Worm (Caenorhabditis elegans) whole organism, young adult: ENCODE measurements around the gene C55C3.7.

Experiments used
- B0261.1 ChIP-seq: sonication (generic microtip); optimal IDR thresholded peaks from 2 replicates; lab custom pipeline; 2016; ENCODE audit warnings: mild to moderate bottlenecking, missing genetic modification characterization, moderate library complexity, missing compliant biosample characterization
- F33H1.4 ChIP-seq: fragments of 200-800 bp; sonication (Bioruptor generic); IDR thresholded peaks from 2 replicates; pipeline ENCODE4 v1.3.6; 2022; ENCODE audit warnings: missing genetic modification reagents, missing genetic modification characterization, missing compliant biosample characterization
- F37B4.10 ChIP-seq: fragments of 200-800 bp; sonication (Bioruptor generic); IDR thresholded peaks from 2 replicates; pipeline ENCODE4 v1.3.6; 2022; ENCODE audit warnings: missing genetic modification characterization, missing compliant biosample characterization
- F55B11.4 ChIP-seq: sonication (generic microtip); optimal IDR thresholded peaks from 2 replicates; lab custom pipeline; 2016; ENCODE audit warnings: missing compliant biosample characterization, missing genetic modification characterization, borderline replicate concordance; ENCODE audit not compliant: insufficient read depth
- K11D2.4 ChIP-seq: fragments of 200-800 bp; sonication (Bioruptor generic); IDR thresholded peaks from 2 replicates; pipeline ENCODE4 v1.3.6; 2022; ENCODE audit warnings: missing genetic modification reagents, missing genetic modification characterization, missing compliant biosample characterization
- attf-5 ChIP-seq: fragments of 200-800 bp; sonication (Bioruptor generic); optimal IDR thresholded peaks from 2 replicates; lab custom pipeline; 2018; ENCODE audit warnings: mild to moderate bottlenecking, missing genetic modification characterization, missing compliant biosample characterization
- bed-2 ChIP-seq: fragments of 200-800 bp; sonication (Bioruptor generic); IDR thresholded peaks from 2 replicates; pipeline ENCODE4 v1.3.6; 2022; ENCODE audit warnings: missing genetic modification reagents, missing genetic modification characterization, missing compliant biosample characterization
- ccch-3 ChIP-seq: fragments of 200-800 bp; sonication (Bioruptor generic); optimal IDR thresholded peaks from 2 replicates; lab custom pipeline; 2018; ENCODE audit warnings: mild to moderate bottlenecking, missing genetic modification characterization, missing compliant biosample characterization
- ceh-27 ChIP-seq: fragments of 200-800 bp; sonication (Bioruptor generic); optimal IDR thresholded peaks from 2 replicates; lab custom pipeline; 2018; ENCODE audit warnings: mild to moderate bottlenecking, missing genetic modification characterization, moderate library complexity, missing compliant biosample characterization
- efl-1 ChIP-seq: fragments of 150-350 bp; optimal IDR thresholded peaks from 2 replicates; lab custom pipeline; 2014; ENCODE audit warnings: missing biosample characterization, missing genetic modification reagents, missing genetic modification characterization
- ekl-4 ChIP-seq: fragments of 200-800 bp; sonication (Bioruptor generic); IDR thresholded peaks from 2 replicates; pipeline ENCODE4 v1.3.6; 2022; ENCODE audit warnings: missing genetic modification reagents, missing genetic modification characterization, missing compliant biosample characterization
- let-526 ChIP-seq: fragments of 200-800 bp; sonication (Bioruptor generic); IDR thresholded peaks from 2 replicates; pipeline ENCODE4 v1.3.6; 2022; ENCODE audit warnings: missing genetic modification reagents, missing genetic modification characterization, missing compliant biosample characterization
- nhr-120 ChIP-seq: fragments of 200-800 bp; sonication (Bioruptor generic); IDR thresholded peaks from 2 replicates; pipeline ENCODE4 v1.3.6; 2022; ENCODE audit warnings: missing genetic modification characterization, missing compliant biosample characterization
- nhr-80 ChIP-seq: sonication (generic microtip); optimal IDR thresholded peaks from 2 replicates; lab custom pipeline; 2016; ENCODE audit warnings: missing genetic modification characterization, missing compliant biosample characterization
- pbrm-1 ChIP-seq: fragments of 200-800 bp; sonication (Bioruptor generic); IDR thresholded peaks from 2 replicates; pipeline ENCODE4 v1.3.6; 2022; ENCODE audit warnings: missing genetic modification reagents, missing genetic modification characterization, missing compliant biosample characterization
- sdz-38 ChIP-seq: sonication (generic microtip); optimal IDR thresholded peaks from 2 replicates; lab custom pipeline; 2016; ENCODE audit warnings: missing genotype, missing genetic modification characterization, missing compliant biosample characterization
- somi-1 ChIP-seq: fragments of 200-800 bp; sonication (Bioruptor generic); optimal IDR thresholded peaks from 2 replicates; lab custom pipeline; 2018; ENCODE audit warnings: mild to moderate bottlenecking, missing genetic modification characterization, missing compliant biosample characterization
- tbx-9 ChIP-seq: sonication (generic microtip); optimal IDR thresholded peaks from 2 replicates; lab custom pipeline; 2016; ENCODE audit warnings: borderline replicate concordance, missing genetic modification characterization, inconsistent platforms, missing compliant biosample characterization
- tlf-1 ChIP-seq: fragments of 200-800 bp; sonication (Bioruptor generic); optimal IDR thresholded peaks from 2 replicates; lab custom pipeline; 2018; ENCODE audit warnings: mild to moderate bottlenecking, missing genetic modification characterization, missing compliant biosample characterization
- xnd-1 ChIP-seq: sonication (generic microtip); optimal IDR thresholded peaks from 2 replicates; lab custom pipeline; 2016; ENCODE audit warnings: missing genotype, missing genetic modification reagents, missing genetic modification characterization, missing compliant biosample characterization
- zim-3 ChIP-seq: sonication (generic microtip); optimal IDR thresholded peaks from 2 replicates; lab custom pipeline; 2017; ENCODE audit warnings: mild to moderate bottlenecking, missing genetic modification characterization, moderate library complexity, missing compliant biosample characterization
- ztf-28 ChIP-seq: fragments of 200-800 bp; sonication (Bioruptor generic); IDR thresholded peaks from 2 replicates; pipeline ENCODE4 v1.3.6; 2022; ENCODE audit warnings: missing genetic modification reagents, missing genetic modification characterization, missing compliant biosample characterization
- ztf-6 ChIP-seq: fragments of 200-800 bp; sonication (Bioruptor generic); IDR thresholded peaks from 2 replicates; pipeline ENCODE4 v1.3.6; 2022; ENCODE audit warnings: missing genetic modification reagents, missing genetic modification characterization, missing compliant biosample characterization

The C55C3.7 gene

ce11 chrIV:5635551-5635950 lies 46.9 kb downstream of the C55C3.7 start, which contains the start of gene srd-13:
Gene srd-13 (minus strand): TSS chrIV:5635651.
- no peak for TF ChIP-seq xnd-1
- no peak for TF ChIP-seq nhr-120 (GFP tag; lab: Robert Waterston, UW)
- TF ChIP-seq tlf-1, result no peak
- TF ChIP-seq attf-5 (GFP tag; lab: Kevin White, UChicago), result no peak
- no peak for TF ChIP-seq somi-1 (GFP tag; lab: Kevin White, UChicago)
- no peak for TF ChIP-seq ekl-4
- TF ChIP-seq ccch-3 (GFP tag; lab: Kevin White, UChicago), result no peak

ce11 chrIV:5632536-5632935 lies 49.9 kb downstream of the C55C3.7 start:
- TF ChIP-seq tbx-9 (tag; lab: Kevin White, UChicago) (no peak), ekl-4 (no peak), B0261.1 (tag; lab: Kevin White, UChicago) (no peak), F37B4.10 (GFP tag; lab: Robert Waterston, UW) (no peak), sdz-38 (tag; lab: Kevin White, UChicago) (no peak), ceh-27 (GFP tag; lab: Kevin White, UChicago) (no peak), zim-3 (tag; lab: Kevin White, UChicago) (no peak), pbrm-1 (GFP tag; lab: Robert Waterston, UW) (no peak)
- TF ChIP-seq, all 124 proteins: peak for 0

ce11 chrIV:5631628-5632027 lies 50.8 kb downstream of the C55C3.7 start, which contains the start of gene ttbk-8.2:
Gene ttbk-8.2 (plus strand): TSS chrIV:5631928.
- TF ChIP-seq ztf-6 (GFP tag; lab: Robert Waterston, UW), result no peak
- TF ChIP-seq efl-1 (GFP tag; lab: Kevin White, UChicago), result no peak
- TF ChIP-seq nhr-120 (GFP tag; lab: Robert Waterston, UW), result no peak
- TF ChIP-seq B0261.1 (tag; lab: Kevin White, UChicago), result no peak
- no peak for TF ChIP-seq let-526 (GFP tag; lab: Robert Waterston, UW)
- no peak for TF ChIP-seq nhr-80 (tag; lab: Kevin White, UChicago)
- no peak for TF ChIP-seq bed-2 (GFP tag; lab: Robert Waterston, UW)
- no peak for TF ChIP-seq ztf-28 (GFP tag; lab: Robert Waterston, UW)

ce11 chrIV:5630156-5630555 lies 52.3 kb downstream of the C55C3.7 start, which contains the start of gene srd-12:
Gene srd-12 (minus strand): TSS chrIV:5630256.
- TF ChIP-seq K11D2.4 (GFP tag; lab: Robert Waterston, UW), result no peak
- no peak for TF ChIP-seq F55B11.4 (tag; lab: Kevin White, UChicago)
- TF ChIP-seq tbx-9 (tag; lab: Kevin White, UChicago), result no peak
- TF ChIP-seq F33H1.4 (GFP tag; lab: Robert Waterston, UW), result no peak
- TF ChIP-seq, all 124 proteins: peak for 0
